Worm (Caenorhabditis elegans): ENCODE data around the gene mltn-10.

The mltn-10 gene

DNA sequence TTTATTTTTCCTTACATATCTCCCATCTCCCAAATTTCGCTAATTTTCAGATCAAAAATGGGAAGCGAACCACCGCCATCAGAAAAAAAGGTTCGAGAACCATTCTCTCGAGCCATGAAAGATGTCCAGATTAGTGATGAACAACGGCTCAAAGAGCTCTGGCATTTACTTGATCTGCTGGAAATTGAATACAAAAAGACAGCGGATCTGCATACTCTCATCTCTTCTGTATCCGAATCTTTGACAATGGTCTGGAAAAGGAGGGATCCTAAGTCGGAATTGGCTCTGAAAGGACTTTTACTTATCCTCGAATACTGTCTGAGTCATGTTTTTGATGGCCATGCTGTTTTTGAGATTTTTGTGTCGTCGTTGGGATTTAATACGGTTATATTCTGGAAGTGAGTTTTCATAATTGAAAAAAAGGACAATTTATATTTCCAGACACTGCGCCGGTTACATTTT lies 22.0 kb upstream of the mltn-10 start, which contains the start of gene tps-2:
Gene tps-2 (plus strand): TSS at position 51 of the 462 bp plus-strand sequence.
- no peak for TF ChIP-seq unc-62 (GFP tag; optimal IDR thresholded peaks at IDR 0.05)

DNA sequence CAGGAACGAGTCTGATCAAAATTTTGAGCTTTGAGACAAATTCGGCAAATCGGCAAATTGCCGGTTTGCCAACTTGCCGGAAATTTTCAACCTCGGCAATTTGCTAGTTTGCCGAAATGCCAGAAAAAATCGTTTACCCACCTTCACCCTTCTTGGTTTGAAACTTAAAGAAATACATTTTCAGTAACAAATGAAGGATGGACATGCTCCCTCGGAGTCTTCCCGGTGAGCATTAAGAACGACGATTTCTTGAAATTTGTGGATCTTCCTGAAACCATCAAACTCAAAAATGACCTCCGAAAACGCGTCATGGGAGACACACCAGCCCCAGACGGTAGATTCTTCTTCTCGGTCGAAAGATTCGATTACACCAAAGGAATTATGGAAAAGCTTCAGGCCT lies 20.1 kb upstream of the mltn-10 start:
- no peak for TF ChIP-seq unc-62 (GFP tag; optimal IDR thresholded peaks at IDR 0.05)

DNA sequence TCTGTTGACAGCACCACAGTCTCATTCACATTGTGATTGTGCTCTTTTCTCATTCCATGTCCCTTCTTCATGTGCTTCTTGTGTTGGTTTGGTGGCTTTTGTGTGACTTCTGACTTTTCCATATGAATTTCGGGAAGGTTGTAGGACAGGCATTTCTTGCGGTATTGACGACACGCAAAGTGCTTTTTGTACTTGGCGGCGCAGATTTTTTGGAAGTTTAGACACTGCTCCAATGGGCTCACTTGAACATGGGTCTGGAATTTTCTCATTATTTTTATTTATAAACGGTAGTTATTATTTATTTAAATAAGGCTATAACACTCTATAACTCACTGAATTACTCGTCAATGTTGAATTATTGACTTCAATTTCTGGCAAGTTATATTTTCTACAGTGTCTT lies 18.6 kb upstream of the mltn-10 start:
- no peak for TF ChIP-seq unc-62 (GFP tag; optimal IDR thresholded peaks at IDR 0.05)

DNA sequence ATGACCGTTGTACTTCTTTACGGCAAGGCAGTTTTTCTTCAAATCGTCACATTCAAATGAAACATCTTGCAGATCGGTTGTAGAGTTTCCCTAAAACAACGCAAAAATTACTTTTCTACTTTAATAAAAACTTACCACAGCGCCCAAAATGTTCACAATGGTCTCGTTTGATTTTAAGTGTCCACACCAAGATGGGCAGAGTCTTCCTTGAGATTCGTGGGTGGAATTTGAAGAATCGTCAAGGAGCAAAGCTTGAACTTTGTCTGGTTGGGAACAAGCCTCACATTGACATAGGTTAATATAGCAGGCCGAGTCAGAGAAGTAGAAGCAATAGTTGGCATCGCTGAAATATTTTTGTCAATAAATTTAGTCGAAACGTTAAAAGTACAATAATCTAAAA lies 17.8 kb upstream of the mltn-10 start:
- no peak for TF ChIP-seq unc-62 (GFP tag; optimal IDR thresholded peaks at IDR 0.05)

DNA sequence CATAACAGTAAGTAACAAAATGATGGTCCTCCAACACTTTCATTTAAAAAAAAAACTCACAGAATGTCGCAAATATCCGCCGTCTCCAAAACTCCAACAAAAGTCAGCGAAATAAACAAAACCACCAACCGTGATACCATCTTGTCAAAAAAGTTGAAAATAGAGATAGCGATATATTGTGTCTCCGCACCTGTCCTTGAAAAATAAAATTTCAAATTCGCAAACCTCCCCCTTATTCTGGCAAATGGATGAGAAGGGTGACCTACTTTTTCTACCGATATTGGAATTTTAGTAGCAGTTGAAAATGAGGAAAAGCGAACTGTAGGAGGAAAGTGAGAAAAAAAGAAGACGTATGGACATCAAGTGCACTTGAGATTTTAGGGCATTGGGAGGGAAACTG lies 17.4 kb upstream of the mltn-10 start, which contains the start of gene F19H8.2:
Gene F19H8.2 (minus strand): TSS at position 391 of the 400 bp plus-strand sequence.
- TF ChIP-seq unc-62 (GFP tag; optimal IDR thresholded peaks at IDR 0.05) = no peak

DNA sequence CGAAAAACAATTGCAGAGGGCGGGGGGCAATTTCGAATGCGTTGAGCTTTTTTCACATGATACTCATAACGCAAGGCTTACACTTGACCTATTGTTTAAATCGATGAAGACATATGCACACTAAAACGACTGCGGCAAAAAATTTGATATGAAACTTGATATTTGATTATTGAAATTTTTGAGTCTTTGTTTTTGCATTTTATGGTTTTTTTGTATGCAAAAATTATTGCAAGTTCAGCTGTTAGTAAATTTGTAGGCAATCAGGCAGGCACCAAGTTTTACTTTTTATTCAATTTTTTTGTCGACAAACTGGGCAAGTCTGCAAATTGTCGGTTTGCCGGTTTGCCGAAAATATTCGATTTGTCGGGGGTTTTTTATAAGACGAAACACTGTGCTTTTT lies 16.7 kb upstream of the mltn-10 start, which contains the start of gene arl-3:
Gene arl-3 (plus strand): TSS at position 301 of the 400 bp plus-strand sequence.
- TF ChIP-seq unc-62 (GFP tag; optimal IDR thresholded peaks at IDR 0.05) = no peak

DNA sequence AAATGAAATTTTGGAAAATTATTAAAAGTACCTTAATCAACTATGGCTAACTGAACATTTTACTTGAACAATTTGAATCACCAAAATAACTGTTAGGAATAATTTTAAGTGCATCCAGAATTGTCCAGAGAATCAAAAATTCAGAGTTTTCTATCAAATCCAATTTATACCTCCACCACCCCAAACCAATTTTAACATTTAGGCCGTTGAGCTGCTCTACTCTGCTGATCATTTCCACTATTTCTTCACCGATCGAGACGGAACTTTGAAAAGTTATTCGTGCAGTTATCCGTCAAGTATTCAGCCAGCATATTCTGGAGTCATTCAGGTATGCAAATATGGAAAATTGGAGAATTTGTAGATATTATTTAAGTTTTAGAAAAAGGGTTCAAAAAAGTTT lies 14.3 kb upstream of the mltn-10 start:
- no peak for TF ChIP-seq unc-62 (GFP tag; optimal IDR thresholded peaks at IDR 0.05)

DNA sequence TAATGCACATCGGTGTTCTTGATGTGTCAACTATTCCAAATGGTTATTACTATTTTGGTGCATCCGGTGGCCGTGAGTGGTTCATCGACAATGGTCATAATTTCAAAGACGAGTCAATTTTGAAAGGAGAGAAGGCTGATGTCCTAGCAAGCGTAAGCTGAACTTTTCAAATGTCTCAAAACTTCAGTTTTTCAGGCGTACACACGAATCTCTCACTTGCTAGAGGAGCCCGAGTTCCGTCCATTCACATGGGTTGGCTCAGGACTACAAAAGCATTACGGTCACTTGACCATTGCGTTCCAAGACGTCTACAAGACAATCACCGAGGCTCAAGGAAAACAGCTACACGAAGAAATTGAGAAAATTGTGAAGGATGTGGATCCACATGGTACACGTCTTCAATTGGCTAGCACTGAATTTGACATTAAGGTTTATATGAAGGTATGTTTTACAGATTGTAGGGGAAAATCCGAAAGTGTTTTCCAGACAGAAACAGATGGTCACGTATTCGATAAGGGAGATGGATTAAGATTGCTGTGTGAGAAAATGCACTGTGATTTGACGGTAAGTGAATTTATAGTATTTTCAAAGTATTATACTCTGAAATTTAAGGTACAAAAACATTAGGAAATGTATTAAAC lies 13.4 kb upstream of the mltn-10 start:
- TF ChIP-seq unc-62 (GFP tag; optimal IDR thresholded peaks at IDR 0.05) = no peak

DNA sequence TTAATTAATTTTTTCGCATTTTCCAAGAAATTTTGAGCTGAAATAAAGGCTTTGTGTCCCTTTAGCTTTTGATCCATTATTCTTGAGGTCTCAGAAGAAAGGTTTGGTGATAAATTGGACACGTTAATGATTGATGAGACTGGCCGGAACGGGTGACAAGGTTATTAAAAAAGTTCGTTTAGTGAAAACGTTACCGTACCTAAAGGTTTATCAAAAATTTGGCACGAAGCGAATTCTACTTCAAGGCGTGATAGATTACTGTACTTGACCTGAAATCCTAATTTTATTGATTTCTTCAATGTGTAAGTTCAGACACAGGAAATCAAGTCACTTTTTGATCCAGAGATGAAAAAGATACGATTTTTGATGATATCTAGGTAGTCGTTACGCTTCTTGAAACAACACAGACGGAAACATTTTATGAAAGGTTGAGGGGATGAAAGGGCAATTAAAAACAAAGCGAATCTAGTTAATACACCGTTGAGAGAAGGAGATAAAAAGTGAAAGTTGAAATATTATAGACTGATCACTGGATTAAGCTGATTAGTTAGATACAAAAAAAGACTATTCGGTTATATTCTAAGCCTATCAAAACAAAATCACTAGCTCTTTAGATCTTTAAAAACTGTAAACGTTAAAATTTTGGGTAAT lies 12.2 kb upstream of the mltn-10 start:
- TF ChIP-seq unc-62 (GFP tag; optimal IDR thresholded peaks at IDR 0.05) = no peak

DNA sequence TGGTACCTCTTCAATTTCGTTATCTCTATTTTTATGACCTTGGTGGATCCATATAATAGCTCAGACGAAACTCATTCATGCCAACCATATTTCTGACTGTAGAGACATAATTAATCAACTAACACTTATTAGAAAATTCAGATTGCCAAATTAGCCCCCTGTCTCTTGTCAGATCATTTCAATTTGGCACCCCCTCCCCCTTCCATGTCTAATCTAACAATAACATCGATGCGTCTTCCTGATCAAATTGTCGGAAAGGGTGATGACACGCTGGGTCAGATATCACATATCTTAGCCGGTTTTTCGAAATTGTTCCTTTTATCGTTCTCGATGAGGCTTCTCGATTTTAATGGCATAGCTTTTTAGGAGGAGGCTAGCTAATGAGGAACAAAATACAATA lies 11.6 kb upstream of the mltn-10 start:
- TF ChIP-seq unc-62 (GFP tag; optimal IDR thresholded peaks at IDR 0.05) = no peak

DNA sequence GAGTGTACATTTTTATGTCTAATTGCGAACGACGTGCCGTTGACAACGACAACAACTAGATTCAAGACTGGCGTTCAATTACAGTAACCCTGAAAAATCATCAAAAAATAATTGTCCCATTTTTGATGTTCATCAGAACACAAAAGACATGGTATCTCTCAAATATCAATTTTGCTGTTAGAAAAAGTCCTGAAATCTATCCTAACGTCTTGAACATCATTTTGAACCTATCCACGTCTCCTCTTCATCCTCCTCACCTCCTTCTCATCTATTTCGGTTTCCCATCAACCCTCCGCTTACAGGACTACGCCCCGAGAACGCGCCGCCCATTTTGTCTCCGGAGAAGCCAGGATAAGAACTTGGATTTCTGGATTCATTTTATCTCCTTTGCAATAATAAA lies 7.1 kb upstream of the mltn-10 start, which contains the start of gene mltn-9:
Gene mltn-9 (plus strand): TSS at position 301 of the 400 bp plus-strand sequence.
- TF ChIP-seq unc-62 (GFP tag; optimal IDR thresholded peaks at IDR 0.05) = no peak

DNA sequence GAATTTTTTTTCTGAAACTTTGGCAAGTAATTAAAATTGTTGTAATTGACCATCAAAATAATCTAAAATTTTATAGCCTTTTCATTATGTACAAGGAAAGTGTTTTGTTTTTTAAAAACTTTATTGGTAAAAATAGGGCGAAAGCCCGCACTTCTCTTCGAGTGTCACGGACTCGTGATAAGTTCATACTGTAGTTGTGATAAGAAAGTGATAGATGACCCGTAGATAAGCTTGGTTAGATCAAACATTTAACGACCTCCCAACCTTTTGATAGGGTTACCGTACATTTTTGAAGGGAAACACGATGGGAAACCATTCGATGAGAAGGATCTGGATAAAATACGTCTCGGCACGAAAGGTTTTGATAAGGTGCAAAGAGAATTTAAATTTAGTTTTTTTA lies 6.5 kb upstream of the mltn-10 start:
- TF ChIP-seq unc-62 (GFP tag; optimal IDR thresholded peaks at IDR 0.05) = no peak

DNA sequence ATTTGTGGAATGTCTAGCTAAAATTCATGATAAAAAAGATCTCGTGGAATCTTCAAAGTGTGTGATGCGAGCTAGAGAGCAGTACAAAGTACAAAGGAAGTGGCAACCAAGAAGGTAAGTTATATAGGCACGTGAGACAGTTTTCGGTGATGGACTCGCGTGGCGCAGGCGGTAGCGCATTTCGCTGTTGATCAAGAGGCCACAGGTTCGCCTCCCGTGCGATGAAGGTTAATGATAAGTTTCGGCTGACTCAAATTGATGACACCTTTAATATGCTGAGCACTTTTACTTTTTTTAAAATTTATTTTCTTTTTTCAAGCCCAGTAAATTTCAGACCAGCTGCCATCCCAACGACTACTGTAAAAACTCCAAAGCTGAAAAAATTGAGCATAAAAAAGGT lies 5.9 kb upstream of the mltn-10 start:
- no peak for TF ChIP-seq unc-62 (GFP tag; optimal IDR thresholded peaks at IDR 0.05)

DNA sequence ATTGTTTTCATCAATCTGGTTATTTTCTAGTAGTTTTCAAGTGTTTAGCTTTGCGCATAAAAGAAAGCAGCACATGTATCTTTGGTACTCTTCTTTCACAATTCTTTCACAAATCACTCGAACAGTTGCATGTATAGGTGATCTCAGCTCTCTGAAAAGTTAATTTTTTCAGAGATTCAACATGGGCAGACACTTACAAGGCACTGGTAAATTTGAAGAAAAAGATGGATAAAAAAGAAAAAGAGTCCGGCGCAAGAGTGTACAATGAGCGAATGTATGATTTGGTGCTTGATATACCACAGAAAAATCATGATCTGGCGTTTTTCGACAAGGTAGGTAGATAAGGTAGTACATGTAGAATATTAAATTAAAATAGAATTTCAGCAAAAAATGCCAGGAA lies 4.7 kb upstream of the mltn-10 start:
- TF ChIP-seq unc-62 (GFP tag; optimal IDR thresholded peaks at IDR 0.05) = no peak

DNA sequence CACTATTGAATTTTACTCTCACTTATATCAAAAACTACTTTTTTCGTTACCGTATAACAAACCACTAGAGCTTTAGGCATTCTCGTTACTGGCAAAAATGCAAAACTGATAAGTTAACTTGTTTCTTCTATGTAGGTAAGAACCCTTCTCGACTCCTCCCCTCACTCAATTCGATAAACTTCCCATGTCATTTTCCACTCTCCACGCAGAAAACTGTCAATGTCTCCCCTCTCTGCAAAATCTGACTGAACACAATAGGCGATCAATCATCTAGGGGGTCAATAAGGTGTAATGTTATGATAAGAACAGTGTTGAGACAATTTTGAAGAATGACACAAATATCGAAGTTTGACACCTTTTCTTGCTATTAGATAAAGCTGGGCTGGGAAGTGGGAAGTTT lies 4.1 kb upstream of the mltn-10 start:
- TF ChIP-seq unc-62 (GFP tag; optimal IDR thresholded peaks at IDR 0.05) = no peak

DNA sequence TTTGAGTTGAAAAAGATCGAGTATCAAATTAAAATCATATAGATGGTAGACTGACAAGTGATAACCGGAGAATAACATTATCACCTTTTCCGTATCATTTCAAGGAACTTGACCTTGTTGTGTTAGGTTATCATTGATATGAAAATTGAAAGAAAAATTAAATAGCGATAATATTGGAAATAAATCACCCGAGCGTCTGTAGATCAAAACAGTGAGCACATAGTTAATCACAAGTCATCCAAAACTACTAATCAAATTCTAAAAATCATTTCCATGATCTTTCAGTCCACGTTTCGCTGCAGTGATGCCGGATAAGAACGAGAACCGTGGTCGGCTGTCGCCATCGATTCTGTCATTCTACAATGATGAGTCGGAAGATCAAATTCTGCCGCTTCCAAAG lies 3.1 kb upstream of the mltn-10 start:
- TF ChIP-seq unc-62 (GFP tag; optimal IDR thresholded peaks at IDR 0.05) = no peak

DNA sequence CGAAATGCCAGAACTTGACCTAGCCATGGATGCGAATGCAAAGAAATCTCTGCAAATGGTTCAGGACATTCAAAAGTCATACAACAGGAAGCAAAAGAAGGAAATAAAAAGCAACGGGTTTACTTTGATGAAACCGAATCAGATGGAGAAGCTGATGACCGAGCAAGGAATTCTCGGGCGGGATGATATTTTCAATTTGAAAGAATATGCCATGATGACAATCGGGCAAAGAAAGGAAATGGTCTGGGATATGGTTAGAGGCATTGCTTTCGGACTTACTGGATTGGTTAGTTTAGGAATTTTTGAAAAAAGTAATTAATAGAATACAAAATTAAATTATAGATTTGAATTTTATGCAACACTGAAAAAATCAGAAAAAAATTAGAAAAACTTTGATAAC lies 2.1 kb upstream of the mltn-10 start:
- no peak for TF ChIP-seq unc-62 (GFP tag; optimal IDR thresholded peaks at IDR 0.05)

Measured in whole organism, dauer.